Fruit fly (Drosophila melanogaster) whole organism, adult: Measurements from ENCODE around the gene bero.
A peak's percentile ranks its signal among the peaks of the same experiment; 100 is the strongest.

Source experiments
- CG11617 ChIP-seq: fragments of 200-800 bp; sonication (Bioruptor generic); optimal IDR thresholded peaks from 2 replicates; lab custom pipeline; 2017; ENCODE audit warnings: mild to moderate bottlenecking, missing biosample characterization, missing genetic modification reagents, missing genetic modification characterization
- CG12768 ChIP-seq: fragments of 200-800 bp; sonication (Bioruptor generic); optimal IDR thresholded peaks from 2 replicates; lab custom pipeline; 2017; ENCODE audit warnings: missing biosample characterization, missing genetic modification characterization, mild to moderate bottlenecking, moderate library complexity, missing genetic modification reagents
- CG14711 ChIP-seq: fragments of 200-800 bp; sonication (Bioruptor generic); optimal IDR thresholded peaks from 2 replicates; lab custom pipeline; 2018; ENCODE audit warnings: missing biosample characterization, mild to moderate bottlenecking, missing genetic modification characterization, moderate library complexity
- CG1620 ChIP-seq: fragments of 200-800 bp; sonication (Bioruptor generic); optimal IDR thresholded peaks from 2 replicates; lab custom pipeline; 2016; ENCODE audit warnings: missing biosample characterization, missing genetic modification characterization
- CG33017 ChIP-seq: fragments of 200-800 bp; sonication (Bioruptor generic); optimal IDR thresholded peaks from 2 replicates; lab custom pipeline; 2018; ENCODE audit warnings: missing biosample characterization, mild to moderate bottlenecking, missing genetic modification characterization, moderate library complexity
- CG5204 ChIP-seq: fragments of 200-800 bp; sonication (Bioruptor generic); optimal IDR thresholded peaks from 2 replicates; lab custom pipeline; 2016; ENCODE audit warnings: missing biosample characterization, missing genetic modification characterization
- CG7045 ChIP-seq: fragments of 200-800 bp; sonication (Bioruptor generic); optimal IDR thresholded peaks from 2 replicates; lab custom pipeline; 2017; ENCODE audit warnings: missing biosample characterization, mild to moderate bottlenecking, missing genetic modification characterization
- CG7101 ChIP-seq: fragments of 200-800 bp; sonication (Bioruptor generic); optimal IDR thresholded peaks from 2 replicates; lab custom pipeline; 2018; ENCODE audit warnings: missing biosample characterization, mild to moderate bottlenecking, missing genetic modification characterization, moderate library complexity
- Clk ChIP-seq: fragments of 200-800 bp; sonication (Bioruptor generic); optimal IDR thresholded peaks from 2 replicates; lab custom pipeline; 2017; ENCODE audit warnings: missing biosample characterization, missing genetic modification characterization
- Crg-1 ChIP-seq: fragments of 200-800 bp; sonication (Bioruptor generic); optimal IDR thresholded peaks from 2 replicates; lab custom pipeline; 2016; ENCODE audit warnings: missing biosample characterization, missing genetic modification characterization
- Hr96 ChIP-seq: fragments of 200-800 bp; sonication (Bioruptor generic); optimal IDR thresholded peaks from 2 replicates; lab custom pipeline; 2016; ENCODE audit warnings: missing biosample characterization, missing genetic modification characterization
- Mnt ChIP-seq: fragments of 200-800 bp; sonication (Bioruptor generic); optimal IDR thresholded peaks from 2 replicates; lab custom pipeline; 2016; ENCODE audit warnings: missing biosample characterization, mild to moderate bottlenecking, missing genetic modification characterization
- bab1 ChIP-seq: fragments of 200-800 bp; sonication (Bioruptor generic); optimal IDR thresholded peaks from 3 replicates; lab custom pipeline; 2019; ENCODE audit warnings: missing biosample characterization, mild to moderate bottlenecking, missing genetic modification characterization, moderate library complexity
- cic ChIP-seq: fragments of 200-800 bp; sonication (Bioruptor generic); optimal IDR thresholded peaks from 2 replicates; lab custom pipeline; 2017; ENCODE audit warnings: missing biosample characterization, mild to moderate bottlenecking, missing genetic modification characterization, moderate library complexity
- cnc ChIP-seq, 2 experiments: fragments of >200 bp; optimal IDR thresholded peaks; 2 replicates each; lab custom pipeline; 2017
- kay ChIP-seq: fragments of 200-800 bp; sonication (Bioruptor generic); peaks from one replicate; lab custom pipeline; 2016; ENCODE audit warnings: missing biosample characterization, missing genetic modification characterization, borderline replicate concordance
- ovo ChIP-seq: fragments of 200-800 bp; sonication (Bioruptor generic); optimal IDR thresholded peaks from 2 replicates; lab custom pipeline; 2016; ENCODE audit warnings: missing biosample characterization, missing genetic modification characterization
- pad ChIP-seq: fragments of 200-800 bp; sonication (Bioruptor generic); optimal IDR thresholded peaks from 3 replicates; lab custom pipeline; 2017; ENCODE audit warnings: missing biosample characterization, missing genetic modification characterization, mild to moderate bottlenecking, moderate library complexity, missing genetic modification reagents
- tj ChIP-seq: fragments of 200-800 bp; sonication (Bioruptor generic); optimal IDR thresholded peaks from 3 replicates; lab custom pipeline; 2017; ENCODE audit warnings: missing biosample characterization, mild to moderate bottlenecking, missing genetic modification characterization, moderate library complexity
- toe ChIP-seq: fragments of 200-800 bp; sonication (Bioruptor generic); optimal IDR thresholded peaks from 2 replicates; lab custom pipeline; 2016; ENCODE audit warnings: missing biosample characterization, missing genetic modification characterization

bero gene

dm6 chr2L:20852092-20852628 is 6.3 kb upstream of the bero start, which contains the start of gene twit:
Gene twit, plus strand, starts transcription at chr2L:20852578.
- no peak for TF ChIP-seq Mnt (GFP tag; lab: Kevin White, UChicago)
- no peak for TF ChIP-seq CG5204
- no peak for TF ChIP-seq Clk (GFP tag; lab: Kevin White, UChicago)
- TF ChIP-seq CG1620 (GFP tag; lab: Kevin White, UChicago): no peak
- TF ChIP-seq bab1 (GFP tag; lab: Kevin White, UChicago): no peak
- TF ChIP-seq tj (GFP tag; lab: Kevin White, UChicago): no peak
- no peak for TF ChIP-seq kay (GFP tag; lab: Kevin White, UChicago)
- TF ChIP-seq CG14711 (tag; lab: Kevin White, UChicago): no peak
- no peak for TF ChIP-seq ovo (GFP tag; lab: Kevin White, UChicago)
- TF ChIP-seq CG11617 (GFP tag; lab: Kevin White, UChicago): no peak

dm6 chr2L:20857791-20858190 is 704 bp upstream of the bero start, which contains the start of gene CG14400:
Gene CG14400, minus strand, starts transcription at chr2L:20857891.
- TF ChIP-seq CG11617 (GFP tag; lab: Kevin White, UChicago) (no peak), CG14711 (tag; lab: Kevin White, UChicago) (no peak), Clk (GFP tag; lab: Kevin White, UChicago) (no peak), Crg-1 (GFP tag; lab: Kevin White, UChicago) (no peak), CG33017 (no peak), CG12768 (no peak), CG7045 (GFP tag; lab: Kevin White, UChicago) (no peak), cic (GFP tag; lab: Kevin White, UChicago) (no peak), ovo (GFP tag; lab: Kevin White, UChicago) (no peak), cnc (optimal IDR thresholded peaks at IDR 0.05; lab: Kevin White, UChicago) (no peak), Hr96 (GFP tag; lab: Kevin White, UChicago) (no peak), pad (GFP tag; lab: Kevin White, UChicago) (no peak), kay (GFP tag; lab: Kevin White, UChicago) (no peak), CG5204 (no peak), tj (GFP tag; lab: Kevin White, UChicago) (no peak), CG7101 (tag; lab: Kevin White, UChicago) (no peak)

DNA sequence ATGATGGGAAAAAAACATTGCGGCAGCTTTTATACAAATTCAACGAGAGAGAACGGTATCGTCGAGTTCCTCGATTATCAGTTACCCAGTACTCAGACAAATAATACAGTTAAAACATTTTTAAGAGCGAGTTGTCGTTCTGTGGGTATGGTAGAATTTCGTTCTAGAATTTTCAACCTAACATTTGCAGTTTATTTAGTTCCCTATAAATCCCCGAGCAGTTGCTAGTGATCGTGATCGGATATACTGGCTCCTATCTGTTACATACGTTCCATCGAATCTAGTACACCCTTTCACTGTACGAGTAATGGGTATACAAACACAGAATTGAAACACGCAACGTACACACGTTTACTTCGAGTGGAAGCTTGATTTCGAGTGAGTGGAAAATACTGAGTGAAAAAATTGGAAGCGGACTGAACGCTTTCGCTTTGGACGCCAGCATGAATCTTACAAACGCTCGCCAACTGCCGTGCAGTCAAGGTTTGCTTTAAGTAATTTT is 6.3 kb downstream of the bero start, which contains the start of gene CG9338:
CG9338 (plus strand) TSS at position 452 of the 502 bp plus-strand sequence.
- peak; percentile 73 for TF ChIP-seq CG7045 (GFP tag; lab: Kevin White, UChicago)
- TF ChIP-seq cic (GFP tag; lab: Kevin White, UChicago): peak; percentile 63
- peak; percentile 47 for TF ChIP-seq Mnt (GFP tag; lab: Kevin White, UChicago)
- peak; percentile 89 for TF ChIP-seq tj (GFP tag; lab: Kevin White, UChicago)
- TF ChIP-seq toe: peak; percentile 73
- TF ChIP-seq Clk (GFP tag; lab: Kevin White, UChicago): peak; percentile 44
- peak; percentile 88 for TF ChIP-seq CG12768
- TF ChIP-seq CG1620 (GFP tag; lab: Kevin White, UChicago): peak; percentile 66
- peak; percentile 78 for TF ChIP-seq Hr96 (GFP tag; lab: Kevin White, UChicago)
- peak; percentile 77 for TF ChIP-seq CG11617 (GFP tag; lab: Kevin White, UChicago)
- peak; percentile 50 for TF ChIP-seq Crg-1 (GFP tag; lab: Kevin White, UChicago)
- peak; percentile 78 for TF ChIP-seq pad (GFP tag; lab: Kevin White, UChicago)
- peak; percentile 75 for TF ChIP-seq CG14711 (tag; lab: Kevin White, UChicago)
- TF ChIP-seq CG5204: peak; percentile 82
- no peak for TF ChIP-seq ovo (GFP tag; lab: Kevin White, UChicago)
- TF ChIP-seq CG7101 (tag; lab: Kevin White, UChicago): peak; percentile 81
- TF ChIP-seq bab1 (GFP tag; lab: Kevin White, UChicago): peak; percentile 86
- TF ChIP-seq CG33017: peak; percentile 77
- TF ChIP-seq kay (GFP tag; lab: Kevin White, UChicago): peak; percentile 20
- no peak for TF ChIP-seq cnc (optimal IDR thresholded peaks at IDR 0.05; lab: Kevin White, UChicago)

- TF ChIP-seq CG7101 (tag; lab: Kevin White, UChicago): no peak
- no peak for TF ChIP-seq pad (GFP tag; lab: Kevin White, UChicago)
- no peak for TF ChIP-seq cic (GFP tag; lab: Kevin White, UChicago)
- TF ChIP-seq ovo (GFP tag; lab: Kevin White, UChicago): no peak
- no peak for TF ChIP-seq CG5204
- no peak for TF ChIP-seq Mnt (GFP tag; lab: Kevin White, UChicago)
- no peak for TF ChIP-seq CG14711 (tag; lab: Kevin White, UChicago)
- TF ChIP-seq CG1620 (GFP tag; lab: Kevin White, UChicago): no peak
- no peak for TF ChIP-seq toe
- TF ChIP-seq bab1 (GFP tag; lab: Kevin White, UChicago): no peak
- no peak for TF ChIP-seq Crg-1 (GFP tag; lab: Kevin White, UChicago)
- TF ChIP-seq CG7045 (GFP tag; lab: Kevin White, UChicago): no peak
- no peak for TF ChIP-seq CG33017
- TF ChIP-seq Clk (GFP tag; lab: Kevin White, UChicago): no peak
- TF ChIP-seq CG12768: no peak
- no peak for TF ChIP-seq kay (GFP tag; lab: Kevin White, UChicago)
- TF ChIP-seq tj (GFP tag; lab: Kevin White, UChicago): no peak
These were observed 8.9 kb downstream of the bero start, which contains the start of gene CG31675 for dm6 chr2L:20867381-20867780. Gene CG31675, plus strand, starts transcription at chr2L:20867755.

- TF ChIP-seq CG33017 (no peak), CG7101 (tag; lab: Kevin White, UChicago) (no peak), CG5204 (no peak), CG11617 (GFP tag; lab: Kevin White, UChicago) (no peak), cic (GFP tag; lab: Kevin White, UChicago) (no peak)
These were observed 10.4 kb downstream of the bero start for dm6 chr2L:20868921-20869320.
